Worm (Caenorhabditis elegans) whole organism, L3 larva: ENCODE results near the gene C48D1.5.
A peak's percentile ranks its signal among the peaks of the same experiment; 100 is the strongest.

Source experiments
- R02D3.7 ChIP-seq: fragments of 150-350 bp; optimal IDR thresholded peaks from 2 replicates; lab custom pipeline; 2014; ENCODE audit warnings: missing biosample characterization, missing genetic modification characterization
- ZK546.5 ChIP-seq: sonication (generic microtip); optimal IDR thresholded peaks from 2 replicates; lab custom pipeline; 2017; ENCODE audit warnings: missing biosample characterization, missing genetic modification characterization
- ama-1 ChIP-seq: fragments of 150-350 bp; optimal IDR thresholded peaks from 2 replicates; lab custom pipeline; 2018
- ceh-82 ChIP-seq: fragments of 150-350 bp; optimal IDR thresholded peaks from 2 replicates; lab custom pipeline; 2014; ENCODE audit warnings: missing biosample characterization, missing genetic modification characterization
- ceh-9 ChIP-seq: sonication (generic microtip); optimal IDR thresholded peaks from 2 replicates; lab custom pipeline; 2018; ENCODE audit warnings: missing biosample characterization, missing genetic modification characterization
- daf-12 ChIP-seq: fragments of 150-350 bp; optimal IDR thresholded peaks from 2 replicates; lab custom pipeline; 2014; ENCODE audit warnings: missing biosample characterization, missing genetic modification reagents, missing genetic modification characterization
- egl-27 ChIP-seq: sonication (generic microtip); optimal IDR thresholded peaks from 4 replicates; lab custom pipeline; 2017; ENCODE audit warnings: missing biosample characterization, missing genetic modification reagents, missing genetic modification characterization
- egl-5 ChIP-seq: fragments of 150-350 bp; optimal IDR thresholded peaks from 2 replicates; lab custom pipeline; 2017; ENCODE audit warnings: missing biosample characterization, missing genetic modification reagents, missing genetic modification characterization, inconsistent platforms
- elt-2 ChIP-seq: sonication (generic microtip); optimal IDR thresholded peaks from 2 replicates; lab custom pipeline; 2016; ENCODE audit warnings: missing genetic modification reagents, mild to moderate bottlenecking, missing genetic modification characterization, missing compliant biosample characterization
- elt-3 ChIP-seq, 3 experiments: fragments of 150-350 bp in 1 of 3; sonication (generic microtip) in 2 of 3; optimal IDR thresholded peaks; 2 replicates in 2 of 3; 4 replicates in 1 of 3; lab custom pipeline; 2014 to 2017; ENCODE audit warnings: missing biosample characterization in 3 of 3, missing genetic modification characterization in 3 of 3
- fkh-10 ChIP-seq: sonication (generic microtip); optimal IDR thresholded peaks from 2 replicates; lab custom pipeline; 2017; ENCODE audit warnings: missing biosample characterization, missing genetic modification reagents, missing genetic modification characterization
- fkh-2 ChIP-seq: fragments of 150-350 bp; optimal IDR thresholded peaks from 2 replicates; lab custom pipeline; 2014; ENCODE audit warnings: missing biosample characterization, missing genetic modification reagents, missing genetic modification characterization
- fos-1 ChIP-seq: fragments of 150-350 bp; optimal IDR thresholded peaks from 2 replicates; lab custom pipeline; 2014; ENCODE audit warnings: missing biosample characterization, missing genetic modification characterization
- lin-15B ChIP-seq: fragments of 150-350 bp; optimal IDR thresholded peaks from 2 replicates; lab custom pipeline; 2014; ENCODE audit warnings: missing biosample characterization, missing genetic modification characterization
- lin-39 ChIP-seq: fragments of 150-350 bp; optimal IDR thresholded peaks from 2 replicates; lab custom pipeline; 2018; ENCODE audit warnings: missing biosample characterization, missing genetic modification reagents, missing genetic modification characterization
- lsy-12 ChIP-seq: sonication (generic microtip); optimal IDR thresholded peaks from 2 replicates; lab custom pipeline; 2016; ENCODE audit warnings: mild to moderate bottlenecking, missing genetic modification characterization, missing compliant biosample characterization
- mdl-1 ChIP-seq: fragments of 150-350 bp; optimal IDR thresholded peaks from 2 replicates; lab custom pipeline; 2014; ENCODE audit warnings: missing biosample characterization, missing genetic modification characterization
- nfya-1 ChIP-seq: sonication (generic microtip); optimal IDR thresholded peaks from 2 replicates; lab custom pipeline; 2017; ENCODE audit warnings: missing genetic modification characterization, mild to moderate bottlenecking, missing compliant biosample characterization, antibody characterized with exemption, moderate library complexity; ENCODE audit not compliant: insufficient read depth
- nhr-11 ChIP-seq: fragments of 150-350 bp; optimal IDR thresholded peaks from 2 replicates; lab custom pipeline; 2014; ENCODE audit warnings: missing biosample characterization, missing genetic modification characterization
- nhr-12 ChIP-seq: fragments of 150-350 bp; optimal IDR thresholded peaks from 2 replicates; lab custom pipeline; 2014; ENCODE audit warnings: missing biosample characterization, missing genetic modification characterization
- nhr-237 ChIP-seq: fragments of 150-350 bp; optimal IDR thresholded peaks from 2 replicates; lab custom pipeline; 2014; ENCODE audit warnings: missing biosample characterization, missing genetic modification characterization
- nhr-25 ChIP-seq: sonication (generic microtip); optimal IDR thresholded peaks from 2 replicates; lab custom pipeline; 2017; ENCODE audit warnings: missing biosample characterization, missing genetic modification characterization
- nhr-28 ChIP-seq: fragments of 150-350 bp; optimal IDR thresholded peaks from 2 replicates; lab custom pipeline; 2014; ENCODE audit warnings: missing biosample characterization, missing genetic modification characterization
- nhr-43 ChIP-seq: sonication (generic microtip); optimal IDR thresholded peaks from 2 replicates; lab custom pipeline; 2016; ENCODE audit warnings: mild to moderate bottlenecking, missing genetic modification characterization, missing compliant biosample characterization; ENCODE audit not compliant: poor library complexity, severe bottlenecking
- nhr-67 ChIP-seq: fragments of 150-350 bp; optimal IDR thresholded peaks from 2 replicates; lab custom pipeline; 2014; ENCODE audit warnings: missing biosample characterization, missing genetic modification characterization
- nhr-76 ChIP-seq: fragments of 150-350 bp; sonication (generic microtip); optimal IDR thresholded peaks from 5 replicates; lab custom pipeline; 2014; ENCODE audit warnings: missing biosample characterization, missing genetic modification characterization
- nhr-77 ChIP-seq: fragments of 150-350 bp; optimal IDR thresholded peaks from 2 replicates; lab custom pipeline; 2014; ENCODE audit warnings: missing biosample characterization, missing genetic modification characterization
- pha-4 ChIP-seq: fragments of 150-350 bp; optimal IDR thresholded peaks from 2 replicates; lab custom pipeline; 2014; ENCODE audit warnings: missing biosample characterization, missing genetic modification reagents, missing genetic modification characterization
- pqm-1 ChIP-seq: fragments of 150-350 bp; optimal IDR thresholded peaks from 2 replicates; lab custom pipeline; 2017; ENCODE audit warnings: missing biosample characterization, missing genetic modification characterization, inconsistent platforms
- skn-1 ChIP-seq: fragments of 150-350 bp; optimal IDR thresholded peaks from 2 replicates; lab custom pipeline; 2014; ENCODE audit warnings: missing biosample characterization, missing genetic modification characterization
- snpc-4 ChIP-seq: fragments of 150-350 bp; optimal IDR thresholded peaks from 2 replicates; lab custom pipeline; 2014; ENCODE audit warnings: missing biosample characterization, missing genetic modification characterization
- tbx-2 ChIP-seq: sonication (generic microtip); optimal IDR thresholded peaks from 2 replicates; lab custom pipeline; 2016; ENCODE audit warnings: mild to moderate bottlenecking, missing genetic modification characterization, missing compliant biosample characterization
- unc-39 ChIP-seq: sonication (generic microtip); optimal IDR thresholded peaks from 4 replicates; lab custom pipeline; 2017; ENCODE audit warnings: missing biosample characterization, missing genetic modification characterization
- unc-62 ChIP-seq: fragments of 150-350 bp; sonication (generic microtip); optimal IDR thresholded peaks from 4 replicates; lab custom pipeline; 2014; ENCODE audit warnings: missing biosample characterization, missing genetic modification reagents, missing genetic modification characterization
- ztf-11 ChIP-seq: fragments of 150-350 bp; optimal IDR thresholded peaks from 2 replicates; lab custom pipeline; 2014; ENCODE audit warnings: missing biosample characterization, missing genetic modification characterization
- ztf-4 ChIP-seq: fragments of 150-350 bp; optimal IDR thresholded peaks from 2 replicates; lab custom pipeline; 2014; ENCODE audit warnings: missing biosample characterization, missing genetic modification characterization

The C48D1.5 gene

ce11 chrIV:13209566-13209965 lies 12.2 kb upstream of the C48D1.5 start, which contains the start of gene C48D1.9:
Gene C48D1.9, minus strand, starts transcription at chrIV:13209666.
- TF ChIP-seq nhr-28 (tag; lab: Kevin White, UChicago) (no peak), nhr-25 (tag; lab: Kevin White, UChicago) (no peak), nhr-237 (tag; lab: Kevin White, UChicago) (no peak), lin-39 (no peak), ceh-9 (tag; lab: Kevin White, UChicago) (no peak), fkh-2 (no peak), nhr-12 (tag; lab: Kevin White, UChicago) (no peak), lin-15B (no peak), daf-12 (tag; lab: Kevin White, UChicago) (no peak), pqm-1 (tag; lab: Kevin White, UChicago) (no peak), snpc-4 (tag; lab: Kevin White, UChicago) (no peak), ceh-82 (tag; lab: Kevin White, UChicago) (no peak), ztf-4 (tag; lab: Kevin White, UChicago) (no peak), pha-4 (no peak), unc-62 (GFP tag; lab: Kevin White, UChicago) (no peak), elt-3 (tag; optimal IDR thresholded peaks at IDR 0.05; lab: Kevin White, UChicago) (no peak)

- no peak for TF ChIP-seq ama-1 (lab: Kevin White, UChicago)
- TF ChIP-seq ZK546.5 (tag; lab: Kevin White, UChicago) = no peak
- no peak for TF ChIP-seq lsy-12
- TF ChIP-seq nhr-237 (tag; lab: Kevin White, UChicago) = no peak
- no peak for TF ChIP-seq R02D3.7 (tag; lab: Kevin White, UChicago)
These were observed 7.3 kb upstream of the C48D1.5 start, which contains the start of gene cho-1 for ce11 chrIV:13214466-13214865. Gene cho-1, minus strand, starts transcription at chrIV:13214566.

ce11 chrIV:13220594-13220993 lies 1.2 kb upstream of the C48D1.5 start:
- no peak for TF ChIP-seq pha-4
- peak; percentile 24 for TF ChIP-seq fkh-10 (GFP tag; lab: Kevin White, UChicago)

ce11 chrIV:13231393-13231792 lies 9.6 kb downstream of the C48D1.5 start:
- no peak for TF ChIP-seq ztf-4 (tag; lab: Kevin White, UChicago)
- TF ChIP-seq fos-1 (tag; lab: Kevin White, UChicago) = no peak
- peak; percentile 60 for TF ChIP-seq lin-15B
- no peak for TF ChIP-seq egl-27 (tag; lab: Kevin White, UChicago)
- no peak for TF ChIP-seq ceh-82 (tag; lab: Kevin White, UChicago)
- TF ChIP-seq pha-4 = peak; percentile 71
- TF ChIP-seq nfya-1 (tag; lab: Kevin White, UChicago) = peak; percentile 80
- TF ChIP-seq tbx-2 = no peak
- TF ChIP-seq nhr-43 (tag; lab: Kevin White, UChicago) = no peak
- peak; percentile 41 for TF ChIP-seq lin-39
- TF ChIP-seq ztf-11 (tag; lab: Kevin White, UChicago) = no peak
- TF ChIP-seq ama-1 (lab: Kevin White, UChicago) = no peak
- TF ChIP-seq nhr-77 (tag; lab: Kevin White, UChicago) = no peak

- no peak for TF ChIP-seq ama-1 (lab: Kevin White, UChicago)
- TF ChIP-seq mdl-1 = no peak
- TF ChIP-seq ceh-82 (tag; lab: Kevin White, UChicago) = no peak
- no peak for TF ChIP-seq ZK546.5 (tag; lab: Kevin White, UChicago)
- no peak for TF ChIP-seq egl-5 (tag; lab: Kevin White, UChicago)
- TF ChIP-seq nhr-25 (tag; lab: Kevin White, UChicago) = no peak
- no peak for TF ChIP-seq R02D3.7 (tag; lab: Kevin White, UChicago)
- TF ChIP-seq unc-39 (tag; lab: Kevin White, UChicago) = no peak
- no peak for TF ChIP-seq lin-15B
- TF ChIP-seq lin-39 = no peak
- TF ChIP-seq daf-12 (tag; lab: Kevin White, UChicago) = no peak
- TF ChIP-seq elt-2 (tag; lab: Kevin White, UChicago) = no peak
- no peak for TF ChIP-seq nhr-11 (tag; lab: Kevin White, UChicago)
- TF ChIP-seq skn-1 (tag; lab: Kevin White, UChicago) = no peak
- TF ChIP-seq nhr-12 (tag; lab: Kevin White, UChicago) = no peak
- no peak for TF ChIP-seq nhr-67 (tag; lab: Kevin White, UChicago)
- no peak for TF ChIP-seq pha-4
- TF ChIP-seq nhr-77 (tag; lab: Kevin White, UChicago) = no peak
- TF ChIP-seq nhr-76 (tag; lab: Kevin White, UChicago) = no peak
These were observed 14.7 kb downstream of the C48D1.5 start, which contains the start of gene pwp-1 for ce11 chrIV:13236485-13236884. Gene pwp-1, minus strand, starts transcription at chrIV:13236585.
